Fruit fly (Drosophila melanogaster): ENCODE results near the gene qjt.

DNA sequence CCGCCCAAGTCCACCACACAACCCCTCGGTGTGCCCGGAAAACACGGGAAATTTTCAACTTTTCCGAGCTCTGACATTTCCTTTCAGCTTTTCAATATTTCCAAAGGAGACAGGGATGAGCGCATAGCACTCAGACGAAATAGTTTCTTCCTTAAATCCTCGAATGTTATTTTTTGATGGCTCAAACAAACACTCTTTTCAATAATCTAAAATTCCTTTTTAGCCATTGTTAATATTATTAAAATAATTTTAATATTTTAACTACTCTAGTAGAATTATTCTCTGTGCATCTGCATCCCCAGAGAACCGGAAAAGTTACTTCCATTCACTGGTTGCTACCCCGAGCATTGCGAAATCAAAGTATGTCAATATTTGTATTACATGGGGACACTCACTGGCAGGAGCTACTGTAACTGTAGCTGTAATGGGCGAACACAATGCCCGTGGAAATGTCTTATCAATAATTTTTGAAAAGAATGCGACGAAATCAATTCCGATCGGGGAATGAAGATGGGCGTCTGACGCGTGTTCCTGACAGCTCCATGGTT is 21.1 kb upstream of the qjt start:
- TF ChIP-seq CG8478 (optimal IDR thresholded peaks at IDR 0.05) (no peak), CTCF (optimal IDR thresholded peaks at IDR 0.05) (no peak)
